Worm (Caenorhabditis elegans): ENCODE data around the gene zif-1.

Gene zif-1

ce11 chrIII:9004658-9005057, 2.1 kb downstream of the zif-1 start:
- TF ChIP-seq sptf-2 (GFP tag; optimal IDR thresholded peaks at IDR 0.05), result no peak
- TF ChIP-seq hrde-1 (tag; optimal IDR thresholded peaks at IDR 0.05; ENCODE audit: borderline replicate concordance), result peak; percentile 59
- peak; percentile 12 for TF ChIP-seq die-1 (tag; optimal IDR thresholded peaks at IDR 0.05)
- TF ChIP-seq let-607 (tag; optimal IDR thresholded peaks at IDR 0.05), result no peak
- peak; percentile 20 for TF ChIP-seq tlf-1 (GFP tag; optimal IDR thresholded peaks at IDR 0.05)
- peak; percentile 26; the same call in 1 of the 2 replicates for TF ChIP-seq hmg-1.2 (GFP tag; IDR thresholded peaks at IDR 0.05)
- no peak for TF ChIP-seq F57A8.1 (GFP tag; optimal IDR thresholded peaks at IDR 0.05)
- TF ChIP-seq B0336.3 (GFP tag; IDR thresholded peaks at IDR 0.05), result peak; percentile 59; the same call in 1 of the 2 replicates
- TF ChIP-seq ekl-4 (GFP tag; IDR thresholded peaks at IDR 0.05), result no peak
- no peak for TF ChIP-seq ets-4 (GFP tag; optimal IDR thresholded peaks at IDR 0.05)
- peak; percentile 9 for TF ChIP-seq F52B5.7 (tag; optimal IDR thresholded peaks at IDR 0.05)
- TF ChIP-seq Y95B8A.8 (GFP tag; IDR thresholded peaks at IDR 0.05), result peak; percentile 74; the same call in 1 of the 2 replicates
- no peak for TF ChIP-seq hlh-26 (GFP tag; conservative IDR thresholded peaks at IDR 0.05)
- peak; percentile 63; the same call in 1 of the 2 replicates for TF ChIP-seq Y79H2A.3 (GFP tag; conservative IDR thresholded peaks at IDR 0.05)
- no peak for TF ChIP-seq ztf-6 (GFP tag; IDR thresholded peaks at IDR 0.05)
- TF ChIP-seq ama-1 (optimal IDR thresholded peaks at IDR 0.05), result no peak
- TF ChIP-seq ama-1 (GFP tag; optimal IDR thresholded peaks at IDR 0.05), result peak in 1 of 2 experiments; percentile 44
- peak; percentile 8 for TF ChIP-seq unc-130 (GFP tag; optimal IDR thresholded peaks at IDR 0.05)
- TF ChIP-seq pbrm-1 (GFP tag; IDR thresholded peaks at IDR 0.05), result no peak
- no peak for TF ChIP-seq K11D2.4 (GFP tag; IDR thresholded peaks at IDR 0.05)
- no peak for TF ChIP-seq lin-40 (tag; optimal IDR thresholded peaks at IDR 0.05)
- no peak for TF ChIP-seq nhr-179 (tag; optimal IDR thresholded peaks at IDR 0.05)
- no peak for TF ChIP-seq K12H6.12 (tag; optimal IDR thresholded peaks at IDR 0.05)
- no peak for TF ChIP-seq ceh-40 (GFP tag; IDR thresholded peaks at IDR 0.05)
- TF ChIP-seq cebp-2 (GFP tag; IDR thresholded peaks at IDR 0.05), result no peak
- no peak for TF ChIP-seq lin-35 (GFP tag; optimal IDR thresholded peaks at IDR 0.05)
- TF ChIP-seq nfya-1 (tag; optimal IDR thresholded peaks at IDR 0.05; ENCODE audit: borderline replicate concordance, insufficient read depth), result no peak
- 0 out of 2 replicates have a peak, but pooled peaks have one; percentile 76 for TF ChIP-seq ceh-58 (GFP tag; IDR thresholded peaks at IDR 0.05)
- no peak for TF ChIP-seq F39B2.1 (GFP tag; IDR thresholded peaks at IDR 0.05)
- no peak for TF ChIP-seq attf-6 (GFP tag; IDR thresholded peaks at IDR 0.05)
- TF ChIP-seq Y53G8AR.9 (GFP tag; conservative IDR thresholded peaks at IDR 0.05), result 0 out of 2 replicates have a peak, but pooled peaks have one; percentile 47
- no peak for TF ChIP-seq dox-1 (GFP tag; IDR thresholded peaks at IDR 0.05)
- no peak for TF ChIP-seq snpc-3.4 (tag; optimal IDR thresholded peaks at IDR 0.05)
- no peak for TF ChIP-seq snpc-1.1 (tag; optimal IDR thresholded peaks at IDR 0.05; ENCODE audit: insufficient read depth)
- peak; percentile 41 for TF ChIP-seq him-1 (tag; optimal IDR thresholded peaks at IDR 0.05)
- TF ChIP-seq cebp-1 (GFP tag; IDR thresholded peaks at IDR 0.05), result no peak
- peak; percentile 29 for TF ChIP-seq cebp-1 (tag; optimal IDR thresholded peaks at IDR 0.05)
- no peak for TF ChIP-seq F23B12.7 (tag; optimal IDR thresholded peaks at IDR 0.05; ENCODE audit: insufficient read depth)
- no peak for TF ChIP-seq ceh-79 (tag; optimal IDR thresholded peaks at IDR 0.05)
- no peak for TF ChIP-seq mes-4 (tag; optimal IDR thresholded peaks at IDR 0.05)
- TF ChIP-seq athp-1 (tag; optimal IDR thresholded peaks at IDR 0.05), result no peak
- no peak for TF ChIP-seq somi-1 (GFP tag; optimal IDR thresholded peaks at IDR 0.05)
- no peak for TF ChIP-seq egl-18 (GFP tag; IDR thresholded peaks at IDR 0.05)
- no peak for TF ChIP-seq nhr-27 (tag; optimal IDR thresholded peaks at IDR 0.05)
- TF ChIP-seq C06A6.2 (GFP tag; conservative IDR thresholded peaks at IDR 0.05), result no peak
- TF ChIP-seq F49E8.2 (tag; optimal IDR thresholded peaks at IDR 0.05; ENCODE audit: insufficient read depth), result peak; percentile 23
- peak; percentile 5; the same call in 1 of the 2 replicates for TF ChIP-seq hsf-1 (GFP tag; IDR thresholded peaks at IDR 0.05)
- TF ChIP-seq madf-8 (GFP tag; conservative IDR thresholded peaks at IDR 0.05), result no peak; the same call in 1 of the 2 replicates
